Fruit fly (Drosophila melanogaster): ENCODE data around the gene CG4860.

CG4860 gene

dm6 chr3R:12251534-12251933 is 30.3 kb upstream of the CG4860 start:
- TF ChIP-seq twi (tag; optimal IDR thresholded peaks at IDR 0.05) = peak; percentile 94
- no peak for TF ChIP-seq CG7928 (GFP tag; optimal IDR thresholded peaks at IDR 0.05)

- TF ChIP-seq CG2875 (GFP tag; optimal IDR thresholded peaks at IDR 0.05) (peak; percentile 4), CG13894 (tag; optimal IDR thresholded peaks at IDR 0.05) (no peak), wek (GFP tag; optimal IDR thresholded peaks at IDR 0.05) (peak; percentile 42), dmrt11E (tag; optimal IDR thresholded peaks at IDR 0.05) (peak; percentile 20), Xrp1 (GFP tag; IDR thresholded peaks at IDR 0.05) (0 out of 2 replicates have a peak, but pooled peaks have one; percentile 15), CG31441 (GFP tag; IDR thresholded peaks at IDR 0.05) (peak; percentile 18; the same call in 1 of the 2 replicates), Sox100B (GFP tag; optimal IDR thresholded peaks at IDR 0.05) (peak; percentile 8), CG3407 (GFP tag; optimal IDR thresholded peaks at IDR 0.05) (peak; percentile 36), CG15601 (tag; optimal IDR thresholded peaks at IDR 0.05) (peak; percentile 45), jing (GFP tag; optimal IDR thresholded peaks at IDR 0.05) (no peak), CG8359 (GFP tag; optimal IDR thresholded peaks at IDR 0.05; ENCODE audit: borderline replicate concordance) (peak; percentile 12), insv (GFP tag; optimal IDR thresholded peaks at IDR 0.05) (no peak), slbo (GFP tag; IDR thresholded peaks at IDR 0.05) (no peak), her (GFP tag; optimal IDR thresholded peaks at IDR 0.05) (no peak), CG2678 (tag; optimal IDR thresholded peaks at IDR 0.05) (peak; percentile 26), inv (GFP tag; IDR thresholded peaks at IDR 0.05; ENCODE audit: partially characterized antibody) (no peak), CG5180 (GFP tag; optimal IDR thresholded peaks at IDR 0.05) (peak; percentile 18), fd64A (GFP tag; optimal IDR thresholded peaks at IDR 0.05) (peak; percentile 8), org-1 (GFP tag; optimal IDR thresholded peaks at IDR 0.05) (peak; percentile 22), tll (GFP tag; optimal IDR thresholded peaks at IDR 0.05) (peak in 1 of 2 experiments; percentile 8), sens (GFP tag) (peak; percentile 71), ATbp (GFP tag; optimal IDR thresholded peaks at IDR 0.05) (peak; percentile 60), CG18764 (GFP tag; optimal IDR thresholded peaks at IDR 0.05) (no peak), lola (GFP tag; optimal IDR thresholded peaks at IDR 0.05) (peak in 1 of 3 experiments; percentile 21), CG15696 (tag; optimal IDR thresholded peaks at IDR 0.05) (peak; percentile 25), PHDP (tag; optimal IDR thresholded peaks at IDR 0.05) (no peak), bsh (GFP tag; optimal IDR thresholded peaks at IDR 0.05) (peak in 1 of 2 experiments; percentile 19), zfh1 (GFP tag; IDR thresholded peaks at IDR 0.05) (0 out of 3 replicates have a peak, but pooled peaks have one; percentile 7), CG1603 (tag; optimal IDR thresholded peaks at IDR 0.05) (peak; percentile 41), odd (GFP tag; optimal IDR thresholded peaks at IDR 0.05) (peak; percentile 19), CG13296 (GFP tag; optimal IDR thresholded peaks at IDR 0.05) (no peak), Hr39 (optimal IDR thresholded peaks at IDR 0.05) (no peak), CG6813 (GFP tag; optimal IDR thresholded peaks at IDR 0.05) (no peak), p53 (GFP tag; optimal IDR thresholded peaks at IDR 0.05) (no peak), scrt (GFP tag; optimal IDR thresholded peaks at IDR 0.05) (no peak), sd (tag; optimal IDR thresholded peaks at IDR 0.05) (peak; percentile 18), Elba2 (GFP tag; optimal IDR thresholded peaks at IDR 0.05) (no peak), ac (GFP tag; optimal IDR thresholded peaks at IDR 0.05) (peak; percentile 5), cato (GFP tag; optimal IDR thresholded peaks at IDR 0.05; ENCODE audit: borderline replicate concordance) (no peak), CG33557 (GFP tag; optimal IDR thresholded peaks at IDR 0.05) (peak; percentile 4), Ets65A (GFP tag) (no peak), CG15479 (GFP tag; optimal IDR thresholded peaks at IDR 0.05) (peak; percentile 53), wdn (GFP tag; IDR thresholded peaks at IDR 0.05) (no peak)
These were observed 28.9 kb upstream of the CG4860 start for dm6 chr3R:12250204-12250603.

Data from whole organism, embryonic.